Fruit fly (Drosophila melanogaster): Measurements from ENCODE around the gene unc-45.

- TF ChIP-seq dsx (GFP tag; optimal IDR thresholded peaks at IDR 0.05; ENCODE audit: poor library complexity, severe bottlenecking) (no peak), spab (GFP tag; optimal IDR thresholded peaks at IDR 0.05) (no peak), CG6276 (GFP tag; optimal IDR thresholded peaks at IDR 0.05) (no peak), CG32006 (GFP tag; optimal IDR thresholded peaks at IDR 0.05) (no peak), CG7368 (GFP tag; optimal IDR thresholded peaks at IDR 0.05) (no peak), fd85E (GFP tag; optimal IDR thresholded peaks at IDR 0.05) (no peak), Blimp-1 (GFP tag; optimal IDR thresholded peaks at IDR 0.05) (no peak), CG8319 (GFP tag; optimal IDR thresholded peaks at IDR 0.05) (no peak), Hr38 (GFP tag; optimal IDR thresholded peaks at IDR 0.05) (no peak), Met (GFP tag; optimal IDR thresholded peaks at IDR 0.05) (no peak), Gug (GFP tag; IDR thresholded peaks at IDR 0.05) (no peak), achi (GFP tag; optimal IDR thresholded peaks at IDR 0.05) (no peak), CG6808 (GFP tag; optimal IDR thresholded peaks at IDR 0.05) (no peak), CG9139 (GFP tag; optimal IDR thresholded peaks at IDR 0.05) (no peak)
Observed at dm6 chr3R:7990257-7990656, 42.8 kb upstream of the unc-45 start.

Measured in whole organism, prepupa.